Fruit fly (Drosophila melanogaster): ENCODE results near the gene CG14881.

DNA sequence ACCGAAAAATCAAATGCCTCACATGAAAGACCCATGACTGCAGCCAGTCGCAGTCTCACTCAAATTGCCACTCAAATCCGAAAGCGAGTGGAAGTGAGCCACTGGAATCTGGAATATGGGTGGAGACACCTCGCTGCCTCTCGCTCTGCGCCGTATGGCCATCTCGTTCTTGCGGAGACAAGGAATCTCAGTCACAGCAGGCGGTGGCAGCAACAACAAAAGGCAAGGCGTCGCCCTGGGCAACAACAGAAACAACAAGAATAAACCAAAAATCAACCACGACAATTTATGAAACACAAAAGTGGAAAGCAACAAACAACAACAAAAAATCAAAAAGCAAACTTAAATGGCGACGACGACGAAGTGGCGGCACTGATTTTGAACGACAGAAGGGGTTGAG, 11.4 kb upstream of the CG14881 start:
- TF ChIP-seq CG8478 (optimal IDR thresholded peaks at IDR 0.05), result no peak
- TF ChIP-seq CTCF (optimal IDR thresholded peaks at IDR 0.05), result no peak
